Fruit fly (Drosophila melanogaster) whole organism: ENCODE data around the gene CG42577.
"Not testable (repeated sequence)": the region's sequence is repeated elsewhere in the genome, so short reads cannot be mapped to it uniquely, and the experiment has no call there.

ENCODE experiments used
- CG8478 ChIP-seq: fragments of >200 bp; optimal IDR thresholded peaks from 2 replicates; lab custom pipeline; 2018; ENCODE audit warnings: inconsistent platforms
- Dll ChIP-seq: fragments of >200 bp; optimal IDR thresholded peaks from 2 replicates; lab custom pipeline; 2017
- EcR ChIP-seq, 2 experiments: fragments of >200 bp; optimal IDR thresholded peaks; 2 replicates each; lab custom pipeline; 2017; ENCODE audit warnings: missing biosample characterization in 2 of 2, missing genetic modification characterization in 2 of 2, missing genetic modification reagents in 2 of 2
- pan ChIP-seq: fragments of >200 bp; optimal IDR thresholded peaks from 2 replicates; lab custom pipeline; 2017
- psq ChIP-seq: fragments of >200 bp; optimal IDR thresholded peaks from 2 replicates; lab custom pipeline; 2017
- usp ChIP-seq: fragments of >200 bp; optimal IDR thresholded peaks from 2 replicates; lab custom pipeline; 2017; ENCODE audit warnings: missing biosample characterization, missing genetic modification characterization, mixed read lengths

DNA sequence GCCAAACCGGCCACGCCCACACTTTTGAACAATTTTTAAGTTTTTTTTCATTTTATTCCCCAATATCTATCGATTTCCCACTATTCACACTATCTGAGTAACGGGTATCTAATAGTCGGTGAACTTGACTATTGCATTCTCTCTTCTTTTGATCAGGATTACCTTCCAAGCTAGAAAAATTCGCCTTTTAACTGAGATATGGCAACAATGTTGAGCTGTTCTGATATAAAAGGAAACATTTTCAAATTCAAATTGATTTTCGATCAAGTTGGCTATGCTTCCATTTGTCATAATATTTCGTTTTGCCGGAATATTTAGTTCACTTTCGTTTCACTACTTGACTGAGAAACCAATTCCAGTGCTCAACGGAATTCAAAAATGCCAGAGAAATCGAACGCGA is at the start of gene CG42577:
- TF ChIP-seq Dll; CG8478 (lab: Kevin White, UChicago); pan; psq (lab: Kevin White, UChicago); usp; EcR (GFP tag; optimal IDR thresholded peaks at IDR 0.05; lab: Kevin White, UChicago): not testable (repeated sequence)
